Fruit fly (Drosophila melanogaster) whole organism, wandering third instar larva: ENCODE measurements around the gene slam.
A peak's percentile ranks its signal among the peaks of the same experiment; 100 is the strongest.

Experiments
- Abd-B ChIP-seq: fragments of >200 bp; optimal IDR thresholded peaks from 2 replicates; lab custom pipeline; 2017; ENCODE audit warnings: missing biosample characterization, missing genetic modification characterization
- CG32264 ChIP-seq: fragments of 200-800 bp; sonication (Bioruptor generic); optimal IDR thresholded peaks from 2 replicates; lab custom pipeline; 2016; ENCODE audit warnings: missing biosample characterization, missing genetic modification characterization
- CrebA ChIP-seq: fragments of 200-800 bp; sonication (Bioruptor generic); optimal IDR thresholded peaks from 2 replicates; lab custom pipeline; 2016; ENCODE audit warnings: missing biosample characterization, mild to moderate bottlenecking, missing genetic modification characterization, borderline replicate concordance
- Dfd ChIP-seq: fragments of >200 bp; optimal IDR thresholded peaks from 2 replicates; lab custom pipeline; 2017; ENCODE audit warnings: missing biosample characterization, missing genetic modification characterization
- Dif ChIP-seq: fragments of 200-275, 200-300 bp; sonication (Bioruptor generic); optimal IDR thresholded peaks from 2 replicates; lab custom pipeline; 2018; ENCODE audit warnings: missing biosample characterization, missing genetic modification characterization; ENCODE audit not compliant: partially characterized antibody
- GATAd ChIP-seq: sonication (Bioruptor generic); optimal IDR thresholded peaks from 2 replicates; lab custom pipeline; 2016; ENCODE audit warnings: missing biosample characterization, missing genetic modification characterization
- HLH106 ChIP-seq: fragments of 200-800 bp; optimal IDR thresholded peaks from 3 replicates; lab custom pipeline; 2019; ENCODE audit warnings: missing biosample characterization, mild to moderate bottlenecking, missing genetic modification characterization, moderate library complexity
- Hnf4 ChIP-seq: fragments of 200-800 bp; sonication (Bioruptor generic); optimal IDR thresholded peaks from 2 replicates; lab custom pipeline; 2016; ENCODE audit warnings: missing biosample characterization, mild to moderate bottlenecking, missing genetic modification characterization
- Hr78 ChIP-seq: fragments of >200 bp; optimal IDR thresholded peaks from 2 replicates; lab custom pipeline; 2017; ENCODE audit warnings: missing biosample characterization, missing genetic modification characterization
- Hr83 ChIP-seq: fragments of 200-300 bp; sonication (Bioruptor generic); optimal IDR thresholded peaks from 2 replicates; lab custom pipeline; 2016; ENCODE audit warnings: missing biosample characterization, mild to moderate bottlenecking, missing genetic modification characterization, moderate library complexity; ENCODE audit not compliant: poor library complexity, severe bottlenecking
- Jra ChIP-seq: sonication (Bioruptor generic); optimal IDR thresholded peaks from 2 replicates; lab custom pipeline; 2016; ENCODE audit warnings: missing biosample characterization, missing genetic modification characterization
- Mio ChIP-seq: sonication (Bioruptor generic); optimal IDR thresholded peaks from 2 replicates; lab custom pipeline; 2016; ENCODE audit warnings: missing biosample characterization, missing genetic modification characterization
- Myc ChIP-seq: fragments of >200 bp; optimal IDR thresholded peaks from 2 replicates; lab custom pipeline; 2017
- N ChIP-seq: fragments of >200 bp; optimal IDR thresholded peaks from 2 replicates; lab custom pipeline; 2018; ENCODE audit warnings: missing biosample characterization, missing external identifiers, missing genetic modification characterization
- OdsH ChIP-seq: fragments of 200-800 bp; sonication (Bioruptor generic); optimal IDR thresholded peaks from 2 replicates; lab custom pipeline; 2016; ENCODE audit warnings: missing biosample characterization, mild to moderate bottlenecking, missing genetic modification characterization
- Rel ChIP-seq, 2 experiments: fragments of 200-800 bp; sonication (Bioruptor generic) in 1 of 2; optimal IDR thresholded peaks; 2 replicates in 1 of 2; 3 replicates in 1 of 2; lab custom pipeline; 2016 to 2019; ENCODE audit warnings: mild to moderate bottlenecking in 2 of 2, missing biosample characterization in 2 of 2, missing genetic modification characterization in 2 of 2, moderate library complexity in 1 of 2
- Sp1 ChIP-seq: fragments of 200-800 bp; sonication (Bioruptor generic); optimal IDR thresholded peaks from 3 replicates; lab custom pipeline; 2019; ENCODE audit warnings: missing biosample characterization, mild to moderate bottlenecking, missing genetic modification characterization, moderate library complexity
- Vsx2 ChIP-seq: fragments of 200-300, 225-300 bp; sonication (Bioruptor generic); optimal IDR thresholded peaks from 2 replicates; lab custom pipeline; 2018; ENCODE audit warnings: missing biosample characterization, missing genetic modification characterization; ENCODE audit not compliant: partially characterized antibody
- br ChIP-seq: fragments of 200-800 bp; sonication (Bioruptor generic); optimal IDR thresholded peaks from 2 replicates; lab custom pipeline; 2016; ENCODE audit warnings: missing biosample characterization, missing genetic modification characterization
- brk ChIP-seq: fragments of 200-800 bp; sonication (Bioruptor generic); optimal IDR thresholded peaks from 2 replicates; lab custom pipeline; 2016; ENCODE audit warnings: missing biosample characterization, mild to moderate bottlenecking, missing genetic modification characterization
- dl ChIP-seq, 2 experiments: fragments of 175-275, 200-275 bp in 1 of 2; fragments of 200-275 bp in 1 of 2; sonication (Bioruptor generic); optimal IDR thresholded peaks; lab custom pipeline; 2018; ENCODE audit warnings: mild to moderate bottlenecking in 2 of 2, missing biosample characterization in 2 of 2, missing genetic modification characterization in 2 of 2, moderate library complexity in 2 of 2; ENCODE audit not compliant: partially characterized antibody in 2 of 2, insufficient read depth in 1 of 2
- dmrt93B ChIP-seq: fragments of 200-800 bp; sonication (Bioruptor generic); optimal IDR thresholded peaks from 2 replicates; lab custom pipeline; 2018; ENCODE audit warnings: missing biosample characterization, mild to moderate bottlenecking, missing genetic modification characterization
- dsf ChIP-seq: sonication (Bioruptor generic); optimal IDR thresholded peaks from 2 replicates; lab custom pipeline; 2016; ENCODE audit warnings: missing biosample characterization, missing genetic modification characterization, borderline replicate concordance
- ey ChIP-seq: fragments of 200-800 bp; sonication (Bioruptor generic); optimal IDR thresholded peaks from 2 replicates; lab custom pipeline; 2016; ENCODE audit warnings: missing biosample characterization, missing genetic modification characterization
- h ChIP-seq: fragments of 200-800 bp; sonication (Bioruptor generic); optimal IDR thresholded peaks from 3 replicates; lab custom pipeline; 2016; ENCODE audit warnings: missing biosample characterization, mild to moderate bottlenecking, missing genetic modification characterization
- jim ChIP-seq: fragments of 175-275, 200-325 bp; sonication (Bioruptor generic); optimal IDR thresholded peaks from 2 replicates; lab custom pipeline; 2016; ENCODE audit warnings: missing biosample characterization, mild to moderate bottlenecking, missing genetic modification characterization
- lola ChIP-seq: fragments of >200 bp; optimal IDR thresholded peaks from 2 replicates; lab custom pipeline; 2017; ENCODE audit warnings: missing biosample characterization, missing genetic modification characterization
- pan ChIP-seq: fragments of >200 bp; optimal IDR thresholded peaks from 2 replicates; lab custom pipeline; 2017
- psq ChIP-seq: fragments of 200-800 bp; sonication (Bioruptor generic); optimal IDR thresholded peaks from 3 replicates; lab custom pipeline; 2017; ENCODE audit warnings: missing biosample characterization, mild to moderate bottlenecking, missing genetic modification characterization, moderate library complexity
- rgr ChIP-seq: fragments of 200-800 bp; sonication (Bioruptor generic); optimal IDR thresholded peaks from 3 replicates; lab custom pipeline; 2016; ENCODE audit warnings: missing biosample characterization, mild to moderate bottlenecking, missing genetic modification characterization
- sage ChIP-seq: fragments of 200-800 bp; sonication (Bioruptor generic); optimal IDR thresholded peaks from 2 replicates; lab custom pipeline; 2016; ENCODE audit warnings: missing biosample characterization, mild to moderate bottlenecking, missing genetic modification characterization
- sv ChIP-seq: fragments of 200-800 bp; sonication (Bioruptor generic); optimal IDR thresholded peaks from 3 replicates; lab custom pipeline; 2016; ENCODE audit warnings: missing biosample characterization, missing genetic modification characterization
- tai ChIP-seq: sonication (Bioruptor generic); optimal IDR thresholded peaks from 2 replicates; lab custom pipeline; 2016; ENCODE audit warnings: missing biosample characterization, missing genetic modification characterization
- usp ChIP-seq: fragments of >200 bp; optimal IDR thresholded peaks from 2 replicates; lab custom pipeline; 2017; ENCODE audit warnings: missing biosample characterization, missing genetic modification characterization
- woc ChIP-seq: sonication (Bioruptor generic); optimal IDR thresholded peaks from 2 replicates; lab custom pipeline; 2016; ENCODE audit warnings: missing biosample characterization, mild to moderate bottlenecking, missing genetic modification characterization

slam gene

dm6 chr2L:6421495-6421894 lies 49.3 kb downstream of the slam start:
- TF ChIP-seq rgr (GFP tag; lab: Kevin White, UChicago) (no peak), Rel (GFP tag; optimal IDR thresholded peaks at IDR 0.05; lab: Kevin White, UChicago) (no peak), Rel (tag; optimal IDR thresholded peaks at IDR 0.05; lab: Kevin White, UChicago) (no peak), Myc (lab: Kevin White, UChicago) (no peak), ey (GFP tag; lab: Kevin White, UChicago) (no peak), Vsx2 (no peak), CrebA (GFP tag; lab: Kevin White, UChicago) (no peak), N (GFP tag; lab: Kevin White, UChicago) (no peak), Abd-B (no peak), usp (no peak), pan (lab: Kevin White, UChicago) (no peak), Hr78 (no peak), jim (GFP tag; lab: Kevin White, UChicago) (no peak), Dif (GFP tag; lab: Kevin White, UChicago) (no peak), Hr83 (GFP tag; lab: Kevin White, UChicago) (no peak), Sp1 (GFP tag; lab: Kevin White, UChicago) (no peak), Mio (GFP tag; lab: Kevin White, UChicago) (no peak), brk (GFP tag; lab: Kevin White, UChicago) (no peak), h (GFP tag; lab: Kevin White, UChicago) (no peak), HLH106 (tag; lab: Kevin White, UChicago) (no peak)
- TF ChIP-seq, all 38 proteins: peak for 0

dm6 chr2L:6422488-6422887 lies 50.3 kb downstream of the slam start:
- TF ChIP-seq HLH106 (tag; lab: Kevin White, UChicago) (no peak), sv (no peak), Rel (GFP tag; optimal IDR thresholded peaks at IDR 0.05; lab: Kevin White, UChicago) (no peak), Rel (tag; optimal IDR thresholded peaks at IDR 0.05; lab: Kevin White, UChicago) (no peak), Jra (GFP tag; lab: Kevin White, UChicago) (no peak), dsf (GFP tag; lab: Kevin White, UChicago) (no peak), lola (GFP tag; lab: Kevin White, UChicago) (no peak), CrebA (GFP tag; lab: Kevin White, UChicago) (no peak), psq (GFP tag; lab: Kevin White, UChicago) (no peak), tai (GFP tag; lab: Kevin White, UChicago) (no peak), br (GFP tag; lab: Kevin White, UChicago) (no peak), ey (GFP tag; lab: Kevin White, UChicago) (no peak), brk (GFP tag; lab: Kevin White, UChicago) (no peak), dmrt93B (no peak), N (GFP tag; lab: Kevin White, UChicago) (no peak), pan (lab: Kevin White, UChicago) (no peak), GATAd (GFP tag; lab: Kevin White, UChicago) (no peak), CG32264 (no peak), woc (GFP tag; lab: Kevin White, UChicago) (no peak), Myc (lab: Kevin White, UChicago) (no peak), dl (GFP tag; optimal IDR thresholded peaks at IDR 0.05; lab: Kevin White, UChicago; ENCODE audit: insufficient read depth in 1 of 2, partially characterized antibody in 2 of 2) (no peak)

dm6 chr2L:6423148-6423547 lies 51.0 kb downstream of the slam start, which contains the start of gene Tig:
Gene Tig (minus strand): TSS chr2L:6423310.
- TF ChIP-seq sage (GFP tag; lab: Kevin White, UChicago) (no peak), GATAd (GFP tag; lab: Kevin White, UChicago) (no peak), N (GFP tag; lab: Kevin White, UChicago) (no peak), Rel (GFP tag; optimal IDR thresholded peaks at IDR 0.05; lab: Kevin White, UChicago) (no peak), Rel (tag; optimal IDR thresholded peaks at IDR 0.05; lab: Kevin White, UChicago) (peak; percentile 40), Sp1 (GFP tag; lab: Kevin White, UChicago) (no peak), Vsx2 (no peak), dl (GFP tag; optimal IDR thresholded peaks at IDR 0.05; lab: Kevin White, UChicago; ENCODE audit: insufficient read depth in 1 of 2, partially characterized antibody in 2 of 2) (no peak), Dfd (GFP tag; lab: Kevin White, UChicago) (no peak)
- TF ChIP-seq, all 38 proteins: peak for 1

dm6 chr2L:6424198-6424597 lies 52.0 kb downstream of the slam start, which contains the start of gene Fic:
Gene Fic (plus strand): TSS chr2L:6424336.
- no peak for TF ChIP-seq dmrt93B
- TF ChIP-seq Abd-B: no peak
- no peak for TF ChIP-seq Hnf4
- no peak for TF ChIP-seq sage (GFP tag; lab: Kevin White, UChicago)
- TF ChIP-seq brk (GFP tag; lab: Kevin White, UChicago): no peak
- peak; percentile 41 for TF ChIP-seq Myc (lab: Kevin White, UChicago)
- TF ChIP-seq Vsx2: no peak
- TF ChIP-seq jim (GFP tag; lab: Kevin White, UChicago): no peak
- TF ChIP-seq dl (GFP tag; optimal IDR thresholded peaks at IDR 0.05; lab: Kevin White, UChicago; ENCODE audit: insufficient read depth in 1 of 2, partially characterized antibody in 2 of 2): no peak
- peak; percentile 4 for TF ChIP-seq OdsH
